Fruit fly (Drosophila melanogaster) whole organism, embryonic: ENCODE results near the gene CG31075.

Experiments used
- Aef1 ChIP-seq: fragments of 200-800 bp; sonication (Bioruptor generic); IDR thresholded peaks from 3 replicates; pipeline ENCODE4 v1.3.6; 2022; ENCODE audit warnings: missing biosample characterization, missing genetic modification characterization
- Bgb ChIP-seq: fragments of 200-800 bp; sonication (Bioruptor generic); IDR thresholded peaks from 2 replicates; pipeline ENCODE4 v1.3.6; 2022; ENCODE audit warnings: missing biosample characterization, missing genetic modification characterization; ENCODE audit not compliant: partially characterized antibody
- BtbVII ChIP-seq: fragments of 200-800 bp; sonication (Bioruptor generic); optimal IDR thresholded peaks from 3 replicates; lab custom pipeline; 2017; ENCODE audit warnings: missing biosample characterization, mild to moderate bottlenecking, missing genetic modification characterization
- CG10979 ChIP-seq: fragments of 200-800 bp; sonication (Bioruptor generic); optimal IDR thresholded peaks from 2 replicates; lab custom pipeline; 2018; ENCODE audit warnings: missing biosample characterization, mild to moderate bottlenecking, missing genetic modification characterization, moderate library complexity
- CG11504 ChIP-seq: fragments of 200-800 bp; sonication (Bioruptor generic); optimal IDR thresholded peaks from 3 replicates; lab custom pipeline; 2019; ENCODE audit warnings: missing biosample characterization, mild to moderate bottlenecking, missing genetic modification characterization, moderate library complexity
- CG12219 ChIP-seq: fragments of 200-800 bp; sonication (Bioruptor generic); optimal IDR thresholded peaks from 3 replicates; lab custom pipeline; 2018; ENCODE audit warnings: missing biosample characterization, mild to moderate bottlenecking, missing genetic modification characterization
- CG1233 ChIP-seq: fragments of 200-800 bp; sonication (Bioruptor generic); optimal IDR thresholded peaks from 4 replicates; lab custom pipeline; 2018; ENCODE audit warnings: missing biosample characterization, mild to moderate bottlenecking, missing genetic modification characterization
- CG14441 ChIP-seq: fragments of 200-800 bp; sonication (Bioruptor generic); IDR thresholded peaks from 2 replicates; pipeline ENCODE4 v1.3.6; 2022; ENCODE audit warnings: missing biosample characterization, missing genetic modification characterization
- CG14965 ChIP-seq: fragments of 200-800 bp; sonication (Bioruptor generic); optimal IDR thresholded peaks from 2 replicates; lab custom pipeline; 2016; ENCODE audit warnings: missing biosample characterization, missing genetic modification characterization, borderline replicate concordance
- CG1603 ChIP-seq: fragments of 200-800 bp; sonication (Bioruptor generic); optimal IDR thresholded peaks from 2 replicates; lab custom pipeline; 2019; ENCODE audit warnings: missing biosample characterization, mild to moderate bottlenecking, missing genetic modification characterization, moderate library complexity
- CG17328 ChIP-seq: fragments of 200-800 bp; sonication (Bioruptor generic); IDR thresholded peaks from 2 replicates; pipeline ENCODE4 v1.3.6; 2022; ENCODE audit warnings: missing biosample characterization, missing genetic modification characterization
- CG17385 ChIP-seq: fragments of 200-800 bp; sonication (Bioruptor generic); optimal IDR thresholded peaks from 3 replicates; lab custom pipeline; 2018; ENCODE audit warnings: missing biosample characterization, mild to moderate bottlenecking, missing genetic modification characterization
- CG17802 ChIP-seq: fragments of 200-800 bp; sonication (Bioruptor generic); optimal IDR thresholded peaks from 2 replicates; lab custom pipeline; 2018; ENCODE audit warnings: missing biosample characterization, mild to moderate bottlenecking, missing genetic modification characterization, moderate library complexity
- CG18476 ChIP-seq: fragments of 200-800 bp; sonication (Bioruptor generic); optimal IDR thresholded peaks from 2 replicates; lab custom pipeline; 2016; ENCODE audit warnings: missing biosample characterization, mild to moderate bottlenecking, missing genetic modification characterization
- CG18599 ChIP-seq: fragments of 200-800 bp; sonication (Bioruptor generic); optimal IDR thresholded peaks from 3 replicates; lab custom pipeline; 2017; ENCODE audit warnings: missing biosample characterization, missing genetic modification characterization, mild to moderate bottlenecking, moderate library complexity, missing genetic modification reagents
- CG6272 ChIP-seq: fragments of 200-800 bp; sonication (Bioruptor generic); IDR thresholded peaks from 2 replicates; pipeline ENCODE4 v1.3.6; 2022; ENCODE audit warnings: missing biosample characterization, missing genetic modification characterization
- CG8290 ChIP-seq, 3 experiments: fragments of 200-800 bp; sonication (Bioruptor generic); optimal IDR thresholded peaks; 2 replicates each; lab custom pipeline; 2016 to 2019; ENCODE audit warnings: missing biosample characterization in 3 of 3, missing genetic modification characterization in 3 of 3, mild to moderate bottlenecking in 2 of 3, moderate library complexity in 1 of 3
- CG8765 ChIP-seq: fragments of 200-800 bp; sonication (Bioruptor generic); IDR thresholded peaks from 2 replicates; pipeline ENCODE4 v1.3.6; 2022; ENCODE audit warnings: missing biosample characterization, missing genetic modification characterization
- CG9609 ChIP-seq: fragments of 200-800 bp; sonication (Bioruptor generic); optimal IDR thresholded peaks from 3 replicates; lab custom pipeline; 2016; ENCODE audit warnings: missing biosample characterization, missing genetic modification characterization
- CTCF ChIP-seq: fragments of 200-800 bp; sonication (Bioruptor generic); optimal IDR thresholded peaks from 2 replicates; lab custom pipeline; 2017; ENCODE audit warnings: missing biosample characterization, mild to moderate bottlenecking, missing genetic modification characterization, moderate library complexity
- Chrac-16 ChIP-seq: fragments of 200-800 bp; sonication (Bioruptor generic); optimal IDR thresholded peaks from 3 replicates; lab custom pipeline; 2016; ENCODE audit warnings: missing biosample characterization, missing genetic modification characterization
- Dref ChIP-seq: fragments of 200-800 bp; sonication (Bioruptor generic); IDR thresholded peaks from 2 replicates; pipeline ENCODE4 v1.3.6; 2022; ENCODE audit warnings: missing biosample characterization, missing genetic modification characterization
- ERR ChIP-seq: fragments of 200-800 bp; sonication (Bioruptor generic); optimal IDR thresholded peaks from 2 replicates; lab custom pipeline; 2016; ENCODE audit warnings: missing biosample characterization, missing genetic modification characterization
- Ets65A ChIP-seq: fragments of 200-800 bp; sonication (Bioruptor generic); peaks from one replicate; lab custom pipeline; 2016; ENCODE audit warnings: missing biosample characterization, missing genetic modification characterization
- Ets97D ChIP-seq: fragments of 200-800 bp; sonication (Bioruptor generic); optimal IDR thresholded peaks from 3 replicates; lab custom pipeline; 2016; ENCODE audit warnings: missing biosample characterization, missing genetic modification characterization
- Fer3 ChIP-seq: fragments of 200-800 bp; sonication (Bioruptor generic); optimal IDR thresholded peaks from 2 replicates; lab custom pipeline; 2018; ENCODE audit warnings: missing biosample characterization, mild to moderate bottlenecking, missing genetic modification characterization, moderate library complexity
- HHEX ChIP-seq: fragments of 200-800 bp; sonication (Bioruptor generic); optimal IDR thresholded peaks from 3 replicates; lab custom pipeline; 2017; ENCODE audit warnings: missing biosample characterization, mild to moderate bottlenecking, missing genetic modification characterization, missing genetic modification reagents
- HLH3B ChIP-seq: fragments of 200-800 bp; sonication (Bioruptor generic); IDR thresholded peaks from 2 replicates; pipeline ENCODE4 v1.3.6; 2022; ENCODE audit warnings: missing biosample characterization, missing genetic modification characterization
- HLH54F ChIP-seq: fragments of 200-800 bp; sonication (Bioruptor generic); optimal IDR thresholded peaks from 3 replicates; lab custom pipeline; 2016; ENCODE audit warnings: missing biosample characterization, missing genetic modification characterization
- Lhr ChIP-seq: fragments of 200-800 bp; sonication (Bioruptor generic); optimal IDR thresholded peaks from 3 replicates; lab custom pipeline; 2017; ENCODE audit warnings: mild to moderate bottlenecking, missing biosample characterization, missing genetic modification reagents, missing genetic modification characterization
- MTF-1 ChIP-seq: fragments of 200-800 bp; sonication (Bioruptor generic); optimal IDR thresholded peaks from 2 replicates; lab custom pipeline; 2018; ENCODE audit warnings: missing biosample characterization, mild to moderate bottlenecking, missing genetic modification characterization, borderline replicate concordance
- ac ChIP-seq: fragments of 200-800 bp; sonication (Bioruptor generic); optimal IDR thresholded peaks from 3 replicates; lab custom pipeline; 2017; ENCODE audit warnings: missing biosample characterization, mild to moderate bottlenecking, missing genetic modification characterization
- crp ChIP-seq, 2 experiments: fragments of 200-800 bp; sonication (Bioruptor generic); optimal IDR thresholded peaks; 2 replicates in 1 of 2; 3 replicates in 1 of 2; lab custom pipeline; 2017; ENCODE audit warnings: missing biosample characterization in 2 of 2, missing genetic modification characterization in 2 of 2, mild to moderate bottlenecking in 1 of 2, moderate library complexity in 1 of 2
- cwo ChIP-seq: fragments of 200-800 bp; sonication (Bioruptor generic); optimal IDR thresholded peaks from 3 replicates; lab custom pipeline; 2017; ENCODE audit warnings: missing biosample characterization, missing genetic modification characterization, mild to moderate bottlenecking, moderate library complexity, missing genetic modification reagents
- dysf ChIP-seq: fragments of 200-800 bp; sonication (Bioruptor generic); IDR thresholded peaks from 3 replicates; pipeline ENCODE4 v1.3.6; 2022; ENCODE audit warnings: missing biosample characterization, missing genetic modification characterization
- eve ChIP-seq, 2 experiments: fragments of >200 bp; optimal IDR thresholded peaks; 2 replicates each; lab custom pipeline; 2017; ENCODE audit warnings: missing biosample characterization in 2 of 2, missing genetic modification characterization in 2 of 2
- fd102C ChIP-seq: fragments of 200-800 bp; sonication (Bioruptor generic); optimal IDR thresholded peaks from 2 replicates; lab custom pipeline; 2018; ENCODE audit warnings: missing biosample characterization, mild to moderate bottlenecking, missing genetic modification characterization, moderate library complexity
- p53 ChIP-seq: fragments of 200-800 bp; sonication (Bioruptor generic); optimal IDR thresholded peaks from 2 replicates; lab custom pipeline; 2016; ENCODE audit warnings: missing biosample characterization, missing genetic modification characterization
- pb ChIP-seq: fragments of 200-800 bp; sonication (Bioruptor generic); optimal IDR thresholded peaks from 3 replicates; lab custom pipeline; 2016; ENCODE audit warnings: missing biosample characterization, missing genetic modification characterization
- phol ChIP-seq: fragments of 200-800 bp; sonication (Bioruptor generic); optimal IDR thresholded peaks from 3 replicates; lab custom pipeline; 2018; ENCODE audit warnings: missing biosample characterization, mild to moderate bottlenecking, missing genetic modification characterization, moderate library complexity
- row ChIP-seq: fragments of 200-800 bp; sonication (Bioruptor generic); IDR thresholded peaks from 3 replicates; pipeline ENCODE4 v1.3.6; 2022; ENCODE audit warnings: missing biosample characterization, missing genetic modification characterization
- sens ChIP-seq: fragments of 200-800 bp; sonication (Bioruptor generic); peaks from one replicate; lab custom pipeline; 2016; ENCODE audit warnings: missing biosample characterization, missing genetic modification characterization
- seq ChIP-seq: fragments of 200-800 bp; sonication (Bioruptor generic); IDR thresholded peaks from 2 replicates; pipeline ENCODE4 v1.3.6; 2022; ENCODE audit warnings: missing biosample characterization, missing genetic modification characterization
- sisA ChIP-seq: fragments of 200-800 bp; sonication (Bioruptor generic); IDR thresholded peaks from 2 replicates; pipeline ENCODE4 v1.3.6; 2022; ENCODE audit warnings: missing biosample characterization, missing genetic modification characterization
- sqz ChIP-seq: fragments of 200-800 bp; sonication (Bioruptor generic); optimal IDR thresholded peaks from 3 replicates; lab custom pipeline; 2018; ENCODE audit warnings: missing biosample characterization, mild to moderate bottlenecking, missing genetic modification characterization
- twi ChIP-seq: fragments of 200-800 bp; optimal IDR thresholded peaks from 2 replicates; lab custom pipeline; 2019; ENCODE audit warnings: missing biosample characterization, mild to moderate bottlenecking, missing genetic modification characterization, moderate library complexity
- vvl ChIP-seq: fragments of 200-800 bp; sonication (Bioruptor generic); IDR thresholded peaks from 2 replicates; pipeline ENCODE4 v1.3.6; 2022; ENCODE audit warnings: missing biosample characterization, missing genetic modification characterization
- wek ChIP-seq: fragments of 200-800 bp; sonication (Bioruptor generic); optimal IDR thresholded peaks from 3 replicates; lab custom pipeline; 2018; ENCODE audit warnings: missing biosample characterization, mild to moderate bottlenecking, missing genetic modification characterization, moderate library complexity

Gene CG31075

DNA sequence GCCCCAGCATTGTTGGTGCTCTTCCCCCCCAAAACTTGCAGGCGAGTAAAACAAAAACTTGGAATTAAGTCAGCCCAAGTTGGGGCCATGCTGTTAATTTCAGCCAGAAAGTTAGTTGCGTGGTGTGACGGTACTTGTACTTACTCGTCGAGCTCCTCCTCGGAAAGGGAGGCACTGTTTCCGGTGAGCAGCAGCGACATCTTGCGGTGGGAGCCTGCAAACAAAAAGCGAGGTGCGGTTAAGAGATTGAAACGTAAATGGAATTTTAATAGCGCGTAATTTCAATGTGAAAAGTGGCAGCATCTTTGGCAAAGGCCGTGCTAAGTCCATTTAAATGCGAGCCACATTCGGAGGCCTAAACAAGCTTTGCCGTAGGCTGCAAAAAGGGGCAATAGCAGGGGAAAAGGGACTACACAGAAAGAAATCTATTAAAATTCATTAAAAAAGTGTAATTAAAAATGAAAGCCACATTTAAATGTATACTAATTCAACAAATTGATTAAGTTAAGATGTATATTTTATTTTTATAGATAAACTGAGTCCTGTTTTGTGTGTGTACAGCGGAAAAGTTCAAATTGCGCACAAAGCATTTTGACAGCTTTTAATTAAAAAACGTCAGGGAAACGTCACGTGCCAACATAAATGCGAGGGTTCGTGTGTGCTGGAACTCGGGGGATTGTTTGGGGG lies 31.8 kb downstream of the CG31075 start:
- TF ChIP-seq HHEX (GFP tag; lab: Kevin White, UChicago), result no peak
- TF ChIP-seq Dref (GFP tag; lab: Robert Waterston, UW), result no peak
- TF ChIP-seq CG18599 (GFP tag; lab: Kevin White, UChicago), result peak; percentile 58
- peak; percentile 21; the same call in 1 of the 3 replicates for TF ChIP-seq row
- TF ChIP-seq MTF-1, result no peak
- TF ChIP-seq sqz, result peak; percentile 12
- TF ChIP-seq CG18476, result peak; percentile 67
- TF ChIP-seq dysf (GFP tag; lab: Robert Waterston, UW), result peak; percentile 27; the same call in 1 of the 3 replicates
- TF ChIP-seq BtbVII (GFP tag; lab: Kevin White, UChicago), result peak; percentile 7
- TF ChIP-seq CG1603, result peak; percentile 3
- no peak for TF ChIP-seq Chrac-16 (GFP tag; lab: Kevin White, UChicago)
- no peak for TF ChIP-seq fd102C
- no peak for TF ChIP-seq ac
- TF ChIP-seq crp (GFP tag; optimal IDR thresholded peaks at IDR 0.05; lab: Kevin White, UChicago), result no peak
- no peak for TF ChIP-seq eve (GFP tag; optimal IDR thresholded peaks at IDR 0.05; lab: Kevin White, UChicago)
- peak; percentile 7 for TF ChIP-seq phol (tag; lab: Kevin White, UChicago)
- TF ChIP-seq CG17385 (GFP tag; lab: Kevin White, UChicago), result peak; percentile 34
- TF ChIP-seq pb (GFP tag; lab: Kevin White, UChicago), result peak; percentile 25
- no peak for TF ChIP-seq HLH3B
- TF ChIP-seq Ets65A (GFP tag; lab: Kevin White, UChicago), result peak; percentile 78
- TF ChIP-seq Lhr (GFP tag; lab: Kevin White, UChicago), result peak; percentile 8
- peak; percentile 10 for TF ChIP-seq CG17802 (tag; lab: Kevin White, UChicago)
- no peak for TF ChIP-seq p53 (GFP tag; lab: Kevin White, UChicago)
- TF ChIP-seq sisA (GFP tag; lab: Robert Waterston, UW), result 0 out of 2 replicates have a peak, but pooled peaks have one; percentile 16
- TF ChIP-seq CG1233 (GFP tag; lab: Kevin White, UChicago), result peak; percentile 21
- 0 out of 3 replicates have a peak, but pooled peaks have one; percentile 14 for TF ChIP-seq Aef1 (GFP tag; lab: Robert Waterston, UW)
- peak; percentile 73 for TF ChIP-seq CG14965 (GFP tag; lab: Kevin White, UChicago)
- TF ChIP-seq CG9609, result peak; percentile 25
- no peak for TF ChIP-seq twi (tag; lab: Kevin White, UChicago)
- TF ChIP-seq CG6272 (GFP tag; lab: Robert Waterston, UW), result 0 out of 2 replicates have a peak, but pooled peaks have one; percentile 11
- no peak for TF ChIP-seq ERR
- peak; percentile 10; the same call in 1 of the 2 replicates for TF ChIP-seq CG8765
- TF ChIP-seq CG11504, result peak; percentile 16
- TF ChIP-seq HLH54F, result no peak
- 0 out of 2 replicates have a peak, but pooled peaks have one; percentile 25 for TF ChIP-seq CG17328 (GFP tag; lab: Robert Waterston, UW)
- TF ChIP-seq CG14441, result 0 out of 2 replicates have a peak, but pooled peaks have one; percentile 24
- TF ChIP-seq vvl, result peak; percentile 29; the same call in 1 of the 2 replicates
- TF ChIP-seq CTCF (GFP tag; lab: Kevin White, UChicago), result peak; percentile 88
- peak; percentile 23 for TF ChIP-seq CG12219
- TF ChIP-seq Fer3 (tag; lab: Kevin White, UChicago), result no peak
- TF ChIP-seq cwo, result no peak
- peak; percentile 3 for TF ChIP-seq CG10979 (tag; lab: Kevin White, UChicago)
- TF ChIP-seq CG8290 (GFP tag; optimal IDR thresholded peaks at IDR 0.05; lab: Kevin White, UChicago), result no peak
- peak in 1 of 2 experiments; percentile 24 for TF ChIP-seq CG8290 (tag; optimal IDR thresholded peaks at IDR 0.05; lab: Kevin White, UChicago)
- peak; percentile 69 for TF ChIP-seq Ets97D (GFP tag; lab: Kevin White, UChicago)
- TF ChIP-seq seq (GFP tag; lab: Robert Waterston, UW), result 0 out of 2 replicates have a peak, but pooled peaks have one; percentile 20
- peak; percentile 9 for TF ChIP-seq wek
- peak; percentile 20; the same call in 1 of the 2 replicates for TF ChIP-seq Bgb (GFP tag; lab: Robert Waterston, UW)
- peak; percentile 62 for TF ChIP-seq sens (GFP tag; lab: Kevin White, UChicago)
